Fruit fly (Drosophila melanogaster) Kc167 (cell line): Measurements from ENCODE around the gene Itgbn.

ENCODE experiments used
- Myc ChIP-seq: fragments of >200 bp; optimal IDR thresholded peaks from 2 replicates; lab custom pipeline; 2017; ENCODE audit warnings: missing external identifiers
- Sin3A ChIP-seq: fragments of >200 bp; optimal IDR thresholded peaks from 2 replicates; lab custom pipeline; 2018; ENCODE audit warnings: missing external identifiers
- h ChIP-seq: fragments of >200 bp; optimal IDR thresholded peaks from 3 replicates; lab custom pipeline; 2018; ENCODE audit warnings: missing external identifiers
- insv ChIP-seq: fragments of >200 bp; optimal IDR thresholded peaks from 3 replicates; lab custom pipeline; 2018; ENCODE audit warnings: missing external identifiers
- psq ChIP-seq: fragments of >200 bp; optimal IDR thresholded peaks from 2 replicates; lab custom pipeline; 2017; ENCODE audit warnings: missing external identifiers
- ttk ChIP-seq: sonication (Bioruptor generic); optimal IDR thresholded peaks from 2 replicates; lab custom pipeline; 2017; ENCODE audit warnings: missing external identifiers

DNA sequence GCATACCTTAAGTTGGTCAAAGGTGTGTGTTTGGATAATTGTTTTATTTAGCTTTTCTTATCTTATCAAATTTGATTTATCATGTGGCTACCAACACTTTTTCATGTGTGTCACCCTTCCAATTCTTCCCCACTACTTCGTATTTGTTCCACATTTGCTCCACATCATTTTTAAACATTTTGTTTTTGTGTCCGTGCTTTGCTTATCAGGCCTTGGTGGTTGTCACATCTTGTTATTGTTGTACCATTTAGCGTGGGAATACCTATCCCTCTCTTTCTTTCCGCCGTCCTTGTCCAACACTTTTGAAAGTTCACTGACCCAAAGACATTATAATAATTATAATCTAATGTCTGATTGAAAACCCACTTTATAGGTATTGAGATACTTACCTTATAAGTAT is 790 bp downstream of the Itgbn start:
- TF ChIP-seq ttk (lab: Kevin White, UChicago) (no peak), Myc (lab: Kevin White, UChicago) (no peak), psq (lab: Kevin White, UChicago) (no peak), h (lab: Kevin White, UChicago) (no peak), insv (lab: Kevin White, UChicago) (no peak), Sin3A (no peak)
